Worm (Caenorhabditis elegans) whole organism, L1 larva: ENCODE data around the gene Y82E9BL.5.

Source experiments
- egl-27 ChIP-seq, 2 experiments: fragments of 150-350 bp in 1 of 2; sonication (generic microtip); optimal IDR thresholded peaks; 3 replicates each; lab custom pipeline; 2017 to 2018; ENCODE audit warnings: missing biosample characterization in 2 of 2, missing genetic modification characterization in 2 of 2, missing genetic modification reagents in 2 of 2
- fkh-10 ChIP-seq: sonication (generic microtip); optimal IDR thresholded peaks from 2 replicates; lab custom pipeline; 2017; ENCODE audit warnings: missing biosample characterization, missing genetic modification reagents, missing genetic modification characterization
- hlh-4 ChIP-seq: sonication (generic microtip); optimal IDR thresholded peaks from 2 replicates; lab custom pipeline; 2016; ENCODE audit warnings: mild to moderate bottlenecking, missing genetic modification characterization, missing compliant biosample characterization
- jun-1 ChIP-seq: fragments of 150-350 bp; optimal IDR thresholded peaks from 2 replicates; lab custom pipeline; 2014; ENCODE audit warnings: missing biosample characterization, missing genetic modification reagents, missing genetic modification characterization
- sptf-1 ChIP-seq: fragments of 150-350 bp; optimal IDR thresholded peaks from 2 replicates; lab custom pipeline; 2014; ENCODE audit warnings: missing biosample characterization, missing genetic modification characterization
- unc-130 ChIP-seq: fragments of 150-350 bp; optimal IDR thresholded peaks from 2 replicates; lab custom pipeline; 2017; ENCODE audit warnings: missing biosample characterization, missing genetic modification characterization, inconsistent platforms
- unc-98 ChIP-seq: fragments of 200-800 bp; sonication (Bioruptor generic); IDR thresholded peaks from 2 replicates; pipeline ENCODE4 v1.3.6; 2022; ENCODE audit warnings: missing genetic modification characterization, missing compliant biosample characterization

Y82E9BL.5 gene

DNA sequence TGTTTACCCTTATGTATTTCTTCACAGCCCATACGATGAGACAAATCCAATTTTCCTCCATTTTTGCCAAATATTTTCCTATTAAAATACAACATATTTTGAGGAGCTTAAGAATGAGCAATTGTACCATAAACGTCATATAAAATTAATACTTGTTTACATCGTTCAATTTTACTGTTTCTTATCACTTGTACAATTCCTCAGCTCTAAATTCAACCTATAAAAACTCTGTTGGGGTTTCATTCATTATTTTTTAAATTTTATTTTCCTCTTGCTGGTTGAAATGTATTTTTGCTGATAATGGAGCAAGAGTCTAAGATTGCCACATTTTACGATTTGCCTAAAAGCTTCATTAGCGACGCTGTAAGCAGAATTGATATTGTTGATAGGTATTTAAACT lies 44.0 kb downstream of the Y82E9BL.5 start, which contains the start of gene fbxa-75:
Gene fbxa-75, plus strand, starts transcription at position 301 of the 400 bp plus-strand sequence.
- no peak for TF ChIP-seq hlh-4 (tag; lab: Kevin White, UChicago)
- no peak for TF ChIP-seq sptf-1 (tag; lab: Kevin White, UChicago)
- no peak for TF ChIP-seq unc-130 (tag; lab: Kevin White, UChicago)
- no peak for TF ChIP-seq egl-27 (tag; optimal IDR thresholded peaks at IDR 0.05; lab: Kevin White, UChicago)
- TF ChIP-seq unc-98 (GFP tag; lab: Robert Waterston, UW) = no peak

DNA sequence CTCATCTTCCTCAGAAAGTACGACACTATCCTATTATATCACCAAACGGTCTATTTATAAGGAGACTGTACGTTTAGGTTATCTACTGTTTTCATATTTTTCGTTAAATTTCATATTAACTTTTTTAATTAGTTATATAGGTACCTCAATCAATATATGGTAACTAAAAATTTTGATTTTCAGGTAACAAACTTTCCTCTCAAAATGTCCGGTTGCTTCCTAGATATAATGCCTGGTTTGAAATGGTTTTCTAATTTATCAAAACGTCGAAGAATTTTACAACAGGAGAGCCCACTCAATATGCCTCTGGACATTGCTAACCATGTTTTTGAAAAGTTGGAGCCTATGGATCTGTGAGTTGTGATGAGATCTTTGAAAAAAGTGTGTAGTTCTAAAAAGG lies 49.8 kb downstream of the Y82E9BL.5 start, which contains the start of gene fbxa-28:
Gene fbxa-28, plus strand, starts transcription at position 301 of the 400 bp plus-strand sequence.
- no peak for TF ChIP-seq fkh-10 (GFP tag; lab: Kevin White, UChicago)
- TF ChIP-seq jun-1 (tag; lab: Kevin White, UChicago) = no peak
